Fruit fly (Drosophila melanogaster): Measurements from ENCODE around the gene Hers.

The Hers gene

DNA sequence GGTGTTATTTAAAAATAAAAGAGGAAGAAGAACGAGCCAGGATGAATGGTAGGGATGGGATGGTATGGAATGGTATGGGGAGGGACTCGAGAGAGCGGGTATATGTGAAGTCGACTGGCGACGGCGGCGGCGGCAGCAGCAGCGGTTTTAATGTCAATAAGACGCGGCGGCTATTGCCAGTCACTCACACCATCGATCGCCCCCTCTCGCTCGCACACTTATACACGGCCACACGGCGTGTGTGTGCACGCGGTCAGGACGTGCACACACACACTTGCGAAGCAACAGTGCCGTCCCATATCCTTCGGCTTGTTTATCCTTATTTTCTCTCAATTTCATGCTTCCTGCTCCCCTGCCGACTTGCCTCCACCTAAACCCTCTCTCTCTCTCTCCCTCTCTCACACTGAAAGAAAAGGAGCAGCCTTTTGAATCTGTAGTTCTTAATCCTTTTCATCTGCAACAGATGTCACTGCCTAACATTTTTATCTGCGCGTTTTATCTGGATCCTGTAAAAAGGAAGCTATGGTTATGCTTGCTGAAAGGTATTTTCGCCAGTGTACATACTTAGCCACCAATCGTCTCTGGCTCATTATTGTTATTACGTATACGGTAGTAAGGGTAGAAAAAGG, 23.3 kb downstream of the Hers start (continued):
- no peak for TF ChIP-seq CG13287 (GFP tag; IDR thresholded peaks at IDR 0.05; ENCODE audit: partially characterized antibody)
- peak; percentile 67 for TF ChIP-seq pros (GFP tag; optimal IDR thresholded peaks at IDR 0.05)
- TF ChIP-seq repo (GFP tag; optimal IDR thresholded peaks at IDR 0.05) = peak; percentile 68
- TF ChIP-seq sna (GFP tag; IDR thresholded peaks at IDR 0.05; ENCODE audit: partially characterized antibody) = no peak
- TF ChIP-seq Chrac-16 (GFP tag; optimal IDR thresholded peaks at IDR 0.05) = peak; percentile 89
- TF ChIP-seq gcm (GFP tag; optimal IDR thresholded peaks at IDR 0.05) = peak; percentile 65
- peak; percentile 56 for TF ChIP-seq CG8281 (tag; optimal IDR thresholded peaks at IDR 0.05)
- no peak for TF ChIP-seq grn (GFP tag; optimal IDR thresholded peaks at IDR 0.05)
- TF ChIP-seq CG8765 (GFP tag; IDR thresholded peaks at IDR 0.05) = peak; percentile 87
- TF ChIP-seq CG10431 (GFP tag; optimal IDR thresholded peaks at IDR 0.05) = no peak
- TF ChIP-seq dysf (GFP tag; IDR thresholded peaks at IDR 0.05) = peak; percentile 88
- peak; percentile 84 for TF ChIP-seq CG8089 (GFP tag; optimal IDR thresholded peaks at IDR 0.05)
- TF ChIP-seq CrebB (tag; optimal IDR thresholded peaks at IDR 0.05) = peak; percentile 69
- TF ChIP-seq ftz-f1 (GFP tag; optimal IDR thresholded peaks at IDR 0.05) = no peak
- TF ChIP-seq Poxn (GFP tag; IDR thresholded peaks at IDR 0.05) = no peak; the same call in 1 of the 2 replicates
- TF ChIP-seq HmgZ (tag; optimal IDR thresholded peaks at IDR 0.05) = peak; percentile 87
- TF ChIP-seq Bdp1 (GFP tag; optimal IDR thresholded peaks at IDR 0.05) = peak; percentile 66
- peak; percentile 85 for TF ChIP-seq gro (GFP tag; optimal IDR thresholded peaks at IDR 0.05)
- TF ChIP-seq az2 (GFP tag; optimal IDR thresholded peaks at IDR 0.05) = peak; percentile 85
- no peak for TF ChIP-seq Dfd (GFP tag; optimal IDR thresholded peaks at IDR 0.05)
- peak; percentile 44 for TF ChIP-seq Hey (tag; optimal IDR thresholded peaks at IDR 0.05)
- peak; percentile 85 for TF ChIP-seq CG18619 (GFP tag; optimal IDR thresholded peaks at IDR 0.05)
- TF ChIP-seq salm (tag; optimal IDR thresholded peaks at IDR 0.05) = peak; percentile 36
- TF ChIP-seq gcm2 (GFP tag; optimal IDR thresholded peaks at IDR 0.05) = peak; percentile 63
- TF ChIP-seq CG6175 (GFP tag; IDR thresholded peaks at IDR 0.05) = peak; percentile 55; the same call in 1 of the 3 replicates
- TF ChIP-seq fd3F (GFP tag; optimal IDR thresholded peaks at IDR 0.05) = peak; percentile 73
- peak; percentile 73 for TF ChIP-seq wek (GFP tag; optimal IDR thresholded peaks at IDR 0.05)
- peak; percentile 83 for TF ChIP-seq H2.0 (GFP tag; IDR thresholded peaks at IDR 0.05)
- peak; percentile 86 for TF ChIP-seq CG11504 (tag; optimal IDR thresholded peaks at IDR 0.05)
- TF ChIP-seq ken (GFP tag; IDR thresholded peaks at IDR 0.05) = peak; percentile 77
- peak; percentile 64 for TF ChIP-seq CG3407 (GFP tag; optimal IDR thresholded peaks at IDR 0.05)
- peak in 1 of 3 experiments; percentile 85 for TF ChIP-seq lola (GFP tag; optimal IDR thresholded peaks at IDR 0.05)
- peak; percentile 62 for TF ChIP-seq CG17802 (tag; optimal IDR thresholded peaks at IDR 0.05)
- TF ChIP-seq CHES-1-like (GFP tag; optimal IDR thresholded peaks at IDR 0.05) = peak; percentile 92
- peak; percentile 88 for TF ChIP-seq CG2712 (tag; optimal IDR thresholded peaks at IDR 0.05)
- peak; percentile 81 for TF ChIP-seq Ptx1 (GFP tag; IDR thresholded peaks at IDR 0.05)
- TF ChIP-seq Dad (GFP tag; optimal IDR thresholded peaks at IDR 0.05) = peak; percentile 83
- peak; percentile 78 for TF ChIP-seq Fer3 (tag; optimal IDR thresholded peaks at IDR 0.05)
- peak; percentile 58 for TF ChIP-seq tap (tag; optimal IDR thresholded peaks at IDR 0.05)
- no peak for TF ChIP-seq toy (GFP tag; IDR thresholded peaks at IDR 0.05)
- peak; percentile 67 for TF ChIP-seq CG33557 (GFP tag; optimal IDR thresholded peaks at IDR 0.05)
- TF ChIP-seq CG30431 (GFP tag; optimal IDR thresholded peaks at IDR 0.05) = peak; percentile 85
- TF ChIP-seq HLHmδ (GFP tag; optimal IDR thresholded peaks at IDR 0.05) = no peak
- TF ChIP-seq chinmo (GFP tag; IDR thresholded peaks at IDR 0.05; ENCODE audit: partially characterized antibody) = no peak
- TF ChIP-seq CG15073 (GFP tag; optimal IDR thresholded peaks at IDR 0.05) = peak; percentile 89
- TF ChIP-seq slbo (GFP tag; IDR thresholded peaks at IDR 0.05) = peak; percentile 92
- peak; percentile 52 for TF ChIP-seq CG15601 (tag; optimal IDR thresholded peaks at IDR 0.05)
- TF ChIP-seq CG4707 (GFP tag; optimal IDR thresholded peaks at IDR 0.05) = peak; percentile 71
- TF ChIP-seq mam (GFP tag; optimal IDR thresholded peaks at IDR 0.05) = peak; percentile 92
